Fruit fly (Drosophila melanogaster): ENCODE results near the gene LManIII.

Gene LManIII

dm6 chr2L:8752022-8752421, 16.5 kb downstream of the LManIII start, which contains the start of the genes CG45307 and CG12438:
Gene CG45307, minus strand, starts transcription at chr2L:8752122.
Gene CG12438, plus strand, starts transcription at chr2L:8752285.
- TF ChIP-seq CG8159 (tag; optimal IDR thresholded peaks at IDR 0.05) (no peak), fd96Ca (GFP tag; IDR thresholded peaks at IDR 0.05) (no peak), CG15710 (tag; optimal IDR thresholded peaks at IDR 0.05) (no peak), CG14655 (GFP tag; optimal IDR thresholded peaks at IDR 0.05) (no peak), Snoo (tag; optimal IDR thresholded peaks at IDR 0.05) (no peak), EcR (GFP tag; optimal IDR thresholded peaks at IDR 0.05) (no peak), Pif1A (GFP tag; optimal IDR thresholded peaks at IDR 0.05) (no peak), CG9948 (tag; optimal IDR thresholded peaks at IDR 0.05) (no peak), CG10348 (GFP tag; IDR thresholded peaks at IDR 0.05) (no peak), CG17806 (tag; optimal IDR thresholded peaks at IDR 0.05) (no peak), CG12605 (GFP tag; IDR thresholded peaks at IDR 0.05) (no peak), Pif1B (GFP tag; optimal IDR thresholded peaks at IDR 0.05) (no peak), CG8301 (tag; optimal IDR thresholded peaks at IDR 0.05) (no peak), rn (GFP tag; IDR thresholded peaks at IDR 0.05) (no peak), CG4496 (GFP tag; IDR thresholded peaks at IDR 0.05) (no peak), CG34367 (tag; optimal IDR thresholded peaks at IDR 0.05) (no peak)

DNA sequence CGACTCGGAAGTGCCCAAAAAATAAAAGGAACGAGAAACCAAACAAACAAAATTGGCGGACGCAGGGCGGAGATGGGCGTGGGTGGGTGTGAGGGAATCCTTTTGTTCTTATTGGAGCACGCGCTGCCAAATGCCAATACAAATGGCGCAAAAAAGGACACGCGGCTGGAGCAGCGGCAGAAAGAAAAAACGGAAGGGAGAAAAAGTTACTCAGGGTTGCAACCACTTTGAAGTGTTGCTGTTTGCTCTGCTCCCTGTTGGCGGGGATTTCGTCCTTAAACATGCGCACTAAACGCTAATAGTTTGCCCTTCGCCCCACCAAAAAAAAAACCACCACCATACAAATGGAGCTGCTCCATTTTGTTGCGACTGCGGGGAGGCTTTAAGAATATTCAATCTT, 21.0 kb downstream of the LManIII start:
- no peak for TF ChIP-seq CG9948 (tag; optimal IDR thresholded peaks at IDR 0.05)
- no peak for TF ChIP-seq fd96Ca (GFP tag; IDR thresholded peaks at IDR 0.05)
- no peak for TF ChIP-seq CG32121 (GFP tag; IDR thresholded peaks at IDR 0.05)
- no peak for TF ChIP-seq CG8159 (tag; optimal IDR thresholded peaks at IDR 0.05)
- TF ChIP-seq CG13204 (GFP tag; optimal IDR thresholded peaks at IDR 0.05) = no peak
- TF ChIP-seq CG15710 (tag; optimal IDR thresholded peaks at IDR 0.05) = no peak
- no peak for TF ChIP-seq Pif1B (GFP tag; optimal IDR thresholded peaks at IDR 0.05)
- no peak for TF ChIP-seq CG34367 (tag; optimal IDR thresholded peaks at IDR 0.05)
- TF ChIP-seq EcR (GFP tag; optimal IDR thresholded peaks at IDR 0.05) = no peak
- no peak for TF ChIP-seq CG14655 (GFP tag; optimal IDR thresholded peaks at IDR 0.05)
- TF ChIP-seq Pif1A (GFP tag; optimal IDR thresholded peaks at IDR 0.05) = no peak
- TF ChIP-seq D1 (tag; optimal IDR thresholded peaks at IDR 0.05) = no peak
- no peak for TF ChIP-seq Ets98B (GFP tag; IDR thresholded peaks at IDR 0.05)
- TF ChIP-seq rn (GFP tag; IDR thresholded peaks at IDR 0.05) = no peak
- no peak for TF ChIP-seq Snoo (tag; optimal IDR thresholded peaks at IDR 0.05)
- TF ChIP-seq CG8301 (tag; optimal IDR thresholded peaks at IDR 0.05) = no peak
- no peak for TF ChIP-seq CG12605 (GFP tag; IDR thresholded peaks at IDR 0.05)
- no peak for TF ChIP-seq CG4496 (GFP tag; IDR thresholded peaks at IDR 0.05)
- TF ChIP-seq CG10348 (GFP tag; IDR thresholded peaks at IDR 0.05) = no peak
- TF ChIP-seq CG17806 (tag; optimal IDR thresholded peaks at IDR 0.05) = no peak

dm6 chr2L:8746350-8746759, 22.2 kb downstream of the LManIII start:
- TF ChIP-seq CG17806 (tag; optimal IDR thresholded peaks at IDR 0.05) (no peak), gl (tag; optimal IDR thresholded peaks at IDR 0.05) (no peak), CG8159 (tag; optimal IDR thresholded peaks at IDR 0.05) (no peak), Ets98B (GFP tag; IDR thresholded peaks at IDR 0.05) (no peak), fd96Ca (GFP tag; IDR thresholded peaks at IDR 0.05) (no peak), Pif1B (GFP tag; optimal IDR thresholded peaks at IDR 0.05) (peak; percentile 4), Pif1A (GFP tag; optimal IDR thresholded peaks at IDR 0.05) (no peak), CG15710 (tag; optimal IDR thresholded peaks at IDR 0.05) (no peak), CG14655 (GFP tag; optimal IDR thresholded peaks at IDR 0.05) (no peak)

DNA sequence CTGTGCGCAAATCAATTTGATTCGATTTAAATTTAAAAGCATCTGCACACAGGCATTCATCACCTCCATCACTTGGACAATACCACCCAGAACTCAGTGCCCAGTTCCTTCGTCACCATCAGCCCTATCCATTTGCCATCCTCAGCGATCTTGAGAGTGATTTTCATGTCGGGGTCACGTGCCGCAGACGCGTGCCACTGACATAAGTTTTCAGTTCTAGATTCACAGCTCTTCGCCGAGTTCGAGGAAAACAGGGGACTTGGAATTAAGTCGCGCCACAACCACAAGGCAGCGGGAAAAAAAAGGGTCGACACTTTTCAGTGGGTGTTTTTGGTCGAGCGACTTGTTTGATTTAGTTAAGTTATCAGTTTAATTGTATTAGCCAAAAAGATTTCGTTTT, 25.4 kb downstream of the LManIII start:
- no peak for TF ChIP-seq CG4496 (GFP tag; IDR thresholded peaks at IDR 0.05)
- no peak for TF ChIP-seq CG12605 (GFP tag; IDR thresholded peaks at IDR 0.05)
- no peak for TF ChIP-seq CG8159 (tag; optimal IDR thresholded peaks at IDR 0.05)
- no peak for TF ChIP-seq EcR (GFP tag; optimal IDR thresholded peaks at IDR 0.05)
- no peak for TF ChIP-seq gl (tag; optimal IDR thresholded peaks at IDR 0.05)
- no peak for TF ChIP-seq Ets98B (GFP tag; IDR thresholded peaks at IDR 0.05)

DNA sequence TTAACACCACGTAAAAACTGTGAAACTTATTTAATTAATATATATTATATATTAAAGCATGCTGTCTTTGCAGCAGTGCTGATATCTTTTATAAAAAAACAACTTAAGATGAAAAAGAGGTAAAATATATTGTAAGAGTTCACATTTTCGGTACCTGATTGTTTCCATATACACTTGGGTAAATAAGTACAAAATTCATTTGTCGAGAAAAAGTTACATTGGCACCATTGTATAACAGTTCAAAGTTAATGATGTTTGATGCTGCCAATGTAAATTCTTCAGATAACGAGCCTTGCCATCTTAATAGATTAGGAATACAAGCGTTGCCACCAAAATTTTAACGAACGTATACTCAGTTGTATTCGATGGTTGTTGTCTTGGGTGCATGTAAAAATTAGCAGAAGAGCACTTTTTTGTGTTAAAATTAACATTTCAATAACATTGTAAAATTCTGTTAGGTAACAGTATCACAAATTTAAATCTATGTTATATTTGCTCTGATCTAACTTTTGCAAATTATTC, 27.7 kb downstream of the LManIII start:
- TF ChIP-seq Snoo (tag; optimal IDR thresholded peaks at IDR 0.05) (no peak), EcR (GFP tag; optimal IDR thresholded peaks at IDR 0.05) (no peak), CG32121 (GFP tag; IDR thresholded peaks at IDR 0.05) (no peak), D1 (tag; optimal IDR thresholded peaks at IDR 0.05) (no peak), CG34367 (tag; optimal IDR thresholded peaks at IDR 0.05) (no peak), CG9948 (tag; optimal IDR thresholded peaks at IDR 0.05) (no peak), CG14655 (GFP tag; optimal IDR thresholded peaks at IDR 0.05) (no peak), fd96Ca (GFP tag; IDR thresholded peaks at IDR 0.05) (no peak)

- TF ChIP-seq CG10348 (GFP tag; IDR thresholded peaks at IDR 0.05) = no peak
- no peak for TF ChIP-seq D1 (tag; optimal IDR thresholded peaks at IDR 0.05)
- TF ChIP-seq CG4496 (GFP tag; IDR thresholded peaks at IDR 0.05) = 0 out of 3 replicates have a peak, but pooled peaks have one; percentile 25
- TF ChIP-seq CG17806 (tag; optimal IDR thresholded peaks at IDR 0.05) = no peak
- peak; percentile 95 for TF ChIP-seq EcR (GFP tag; optimal IDR thresholded peaks at IDR 0.05)
- TF ChIP-seq Ets98B (GFP tag; IDR thresholded peaks at IDR 0.05) = peak; percentile 34; the same call in 1 of the 2 replicates
- TF ChIP-seq CG8159 (tag; optimal IDR thresholded peaks at IDR 0.05) = no peak
- no peak for TF ChIP-seq CG8301 (tag; optimal IDR thresholded peaks at IDR 0.05)
- no peak for TF ChIP-seq CG34367 (tag; optimal IDR thresholded peaks at IDR 0.05)
- TF ChIP-seq CG15710 (tag; optimal IDR thresholded peaks at IDR 0.05) = no peak
- TF ChIP-seq CG32121 (GFP tag; IDR thresholded peaks at IDR 0.05) = no peak
- TF ChIP-seq CG12605 (GFP tag; IDR thresholded peaks at IDR 0.05) = peak; percentile 22; the same call in 1 of the 2 replicates
- no peak for TF ChIP-seq rn (GFP tag; IDR thresholded peaks at IDR 0.05)
- TF ChIP-seq CG14655 (GFP tag; optimal IDR thresholded peaks at IDR 0.05) = no peak
- TF ChIP-seq fd96Ca (GFP tag; IDR thresholded peaks at IDR 0.05) = no peak
- TF ChIP-seq Snoo (tag; optimal IDR thresholded peaks at IDR 0.05) = no peak
- TF ChIP-seq CG9948 (tag; optimal IDR thresholded peaks at IDR 0.05) = no peak
- TF ChIP-seq CG13204 (GFP tag; optimal IDR thresholded peaks at IDR 0.05) = peak; percentile 18
- peak; percentile 35 for TF ChIP-seq Pif1A (GFP tag; optimal IDR thresholded peaks at IDR 0.05)
- TF ChIP-seq Pif1B (GFP tag; optimal IDR thresholded peaks at IDR 0.05) = peak; percentile 7
- peak; percentile 11 for TF ChIP-seq gl (tag; optimal IDR thresholded peaks at IDR 0.05)
Observed at dm6 chr2L:8739984-8740756, 28.3 kb downstream of the LManIII start, which contains the start of gene raw. Gene raw, minus strand, starts transcription at chr2L:8740660.

All from whole organism, pupa.